Worm (Caenorhabditis elegans) whole organism, L4/young adult: Measurements from ENCODE around the gene F42A9.3.

Experiments used
- W03F9.2 ChIP-seq: fragments of 150-350 bp; optimal IDR thresholded peaks from 2 replicates; lab custom pipeline; 2014; ENCODE audit warnings: missing biosample characterization, missing genetic modification characterization
- dao-5 ChIP-seq: sonication (generic microtip); optimal IDR thresholded peaks from 2 replicates; lab custom pipeline; 2016; ENCODE audit warnings: missing genotype, missing genetic modification characterization, moderate library complexity, missing compliant biosample characterization
- him-1 ChIP-seq: sonication (generic microtip); optimal IDR thresholded peaks from 2 replicates; lab custom pipeline; 2016; ENCODE audit warnings: missing genotype, missing genetic modification reagents, missing genetic modification characterization, missing compliant biosample characterization

The F42A9.3 gene

DNA sequence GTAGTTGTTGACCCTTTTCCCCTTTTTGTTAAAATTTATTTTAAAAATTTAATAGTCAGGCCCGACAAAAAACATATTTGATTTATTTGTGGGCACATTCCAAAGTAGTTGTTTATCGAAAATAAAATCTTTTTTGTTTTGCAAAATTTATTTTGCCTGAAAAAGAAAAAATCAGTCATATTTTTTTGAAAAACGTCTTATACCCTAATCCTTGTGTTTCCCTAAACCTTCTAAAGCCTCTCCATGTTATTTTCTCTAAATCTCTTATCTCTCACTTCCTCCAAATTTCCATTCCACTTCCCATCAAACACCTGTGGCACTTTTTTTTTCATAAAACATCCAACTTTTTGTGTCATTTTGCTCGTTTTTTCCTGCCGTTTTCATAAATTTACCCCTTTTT is 8.9 kb upstream of the F42A9.3 start:
- TF ChIP-seq him-1 (tag; lab: Kevin White, UChicago), result no peak
- TF ChIP-seq W03F9.2 (tag; lab: Kevin White, UChicago), result no peak
- TF ChIP-seq dao-5 (tag; lab: Kevin White, UChicago), result no peak

DNA sequence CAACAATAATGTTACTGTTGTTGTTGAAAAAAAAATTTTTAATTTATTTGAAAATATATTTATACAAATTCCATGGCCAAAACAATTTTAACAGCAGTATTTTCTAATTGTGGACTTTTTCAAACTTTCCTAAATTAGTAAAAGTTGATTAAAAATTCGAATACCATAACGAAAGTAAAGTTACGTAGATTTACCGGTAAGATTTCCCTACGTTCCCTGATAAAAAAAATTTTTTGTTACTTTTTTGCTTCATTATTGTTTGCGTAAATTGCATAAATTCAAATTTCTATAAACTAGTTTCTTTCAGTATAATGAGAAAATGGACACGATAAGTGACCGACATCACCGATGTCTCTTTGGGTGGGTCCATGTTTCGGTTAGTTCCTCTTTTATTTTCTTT is 8.1 kb upstream of the F42A9.3 start, which contains the start of gene F42A9.6:
TSS of gene F42A9.6 (plus strand) at position 301 of the 400 bp plus-strand sequence.
- no peak for TF ChIP-seq him-1 (tag; lab: Kevin White, UChicago)

DNA sequence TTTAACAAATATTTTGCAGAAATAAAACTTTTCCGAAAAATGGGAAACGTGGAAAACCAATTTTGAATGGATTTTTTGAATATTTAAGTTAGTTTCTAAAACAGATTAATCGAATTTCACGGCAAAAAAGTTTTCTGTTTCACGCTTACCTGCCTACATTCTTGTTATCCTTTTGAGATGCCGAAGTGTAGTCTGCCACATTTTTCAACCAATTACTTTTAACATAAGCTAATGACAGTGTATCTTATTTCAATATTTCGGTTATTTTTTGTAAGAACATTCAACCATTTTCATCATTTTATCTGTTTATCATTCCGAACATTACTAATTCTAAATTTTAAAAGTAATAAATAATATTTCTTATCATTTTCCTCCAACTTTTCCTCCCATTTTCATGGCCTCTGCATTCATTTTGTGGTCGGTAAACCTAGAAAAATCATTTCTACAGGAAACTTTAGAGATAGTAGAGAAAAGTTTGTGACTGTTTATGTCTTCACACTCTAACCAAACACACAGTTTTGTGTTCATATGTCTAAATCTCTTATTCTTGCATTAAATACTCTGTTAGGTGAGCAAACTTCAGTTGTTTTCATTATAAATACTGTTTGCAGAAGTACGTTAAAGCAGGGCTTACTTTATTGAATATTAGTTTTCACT is 5.0 kb upstream of the F42A9.3 start, which contains the start of the genes F42A9.17 and cyp-33E2:
TSS of gene F42A9.17 (minus strand) at position 51 of the 657 bp plus-strand sequence.
TSS of gene cyp-33E2 (plus strand) at position 449 of the 657 bp plus-strand sequence.
- TF ChIP-seq W03F9.2 (tag; lab: Kevin White, UChicago) (peak; percentile 28), him-1 (tag; lab: Kevin White, UChicago) (no peak)

DNA sequence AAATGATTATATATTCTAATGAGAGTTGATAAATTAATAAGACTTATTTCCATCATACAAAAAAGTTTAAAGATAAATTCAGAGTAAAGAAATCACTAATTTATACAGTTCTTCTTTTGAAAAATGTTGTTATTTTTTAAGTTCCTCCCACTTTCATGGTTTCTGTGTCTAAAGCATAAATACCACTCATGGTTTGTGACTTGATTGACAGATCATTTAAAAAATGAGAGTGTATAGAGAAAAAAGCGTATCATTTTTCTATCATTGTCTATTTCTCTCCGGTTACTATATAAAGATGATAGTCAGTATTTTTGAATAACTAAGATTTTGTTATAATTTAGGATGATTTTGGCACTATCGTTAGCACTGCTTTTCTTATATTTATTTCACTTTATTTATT is 2.4 kb upstream of the F42A9.3 start, which contains the start of gene cyp-33E3:
TSS of gene cyp-33E3 (plus strand) at position 316 of the 400 bp plus-strand sequence.
- TF ChIP-seq him-1 (tag; lab: Kevin White, UChicago) (no peak), dao-5 (tag; lab: Kevin White, UChicago) (no peak), W03F9.2 (tag; lab: Kevin White, UChicago) (no peak)

DNA sequence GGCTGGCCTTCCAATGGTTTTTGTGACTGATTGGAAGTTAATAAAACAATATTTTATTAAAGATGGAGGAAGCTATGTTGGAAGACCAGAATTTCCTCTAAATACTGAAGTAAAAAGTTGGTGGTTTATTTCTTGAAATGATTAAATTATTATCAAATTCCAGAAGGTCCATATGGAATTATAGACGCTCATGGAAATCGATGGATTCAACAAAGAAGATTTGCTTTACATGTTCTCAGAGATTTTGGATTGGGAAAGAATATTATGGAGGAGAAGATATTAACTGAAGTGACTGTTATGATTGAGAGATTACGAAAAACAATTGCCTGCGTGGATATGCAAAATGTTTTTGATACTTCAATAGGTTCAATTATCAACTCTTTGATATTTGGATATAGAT is 1.7 kb upstream of the F42A9.3 start:
- TF ChIP-seq W03F9.2 (tag; lab: Kevin White, UChicago), result no peak
- no peak for TF ChIP-seq dao-5 (tag; lab: Kevin White, UChicago)
- TF ChIP-seq him-1 (tag; lab: Kevin White, UChicago), result no peak

DNA sequence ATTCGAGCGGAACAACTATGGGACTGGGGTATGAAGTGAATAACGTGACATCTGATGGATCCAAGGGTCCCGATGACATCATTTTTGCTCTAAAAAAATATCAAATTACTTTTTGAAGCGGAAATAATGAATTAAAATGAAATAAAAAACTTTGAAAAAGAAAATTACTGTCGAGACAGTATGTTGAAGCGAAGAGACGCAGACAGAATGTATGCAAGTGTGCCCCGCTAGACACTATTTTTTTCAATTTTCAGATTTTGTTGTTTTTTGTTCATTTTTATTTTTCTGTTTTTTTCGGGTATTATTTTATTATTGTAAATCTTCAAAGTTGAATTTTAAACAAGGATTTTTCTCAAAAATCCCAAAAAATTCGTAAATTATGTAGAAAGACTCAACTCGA is 1.6 kb downstream of the F42A9.3 start, which contains the start of gene F42A9.8:
TSS of gene F42A9.8 (minus strand) at position 88 of the 400 bp plus-strand sequence.
- no peak for TF ChIP-seq dao-5 (tag; lab: Kevin White, UChicago)
- no peak for TF ChIP-seq him-1 (tag; lab: Kevin White, UChicago)
- peak; percentile 20 for TF ChIP-seq W03F9.2 (tag; lab: Kevin White, UChicago)

DNA sequence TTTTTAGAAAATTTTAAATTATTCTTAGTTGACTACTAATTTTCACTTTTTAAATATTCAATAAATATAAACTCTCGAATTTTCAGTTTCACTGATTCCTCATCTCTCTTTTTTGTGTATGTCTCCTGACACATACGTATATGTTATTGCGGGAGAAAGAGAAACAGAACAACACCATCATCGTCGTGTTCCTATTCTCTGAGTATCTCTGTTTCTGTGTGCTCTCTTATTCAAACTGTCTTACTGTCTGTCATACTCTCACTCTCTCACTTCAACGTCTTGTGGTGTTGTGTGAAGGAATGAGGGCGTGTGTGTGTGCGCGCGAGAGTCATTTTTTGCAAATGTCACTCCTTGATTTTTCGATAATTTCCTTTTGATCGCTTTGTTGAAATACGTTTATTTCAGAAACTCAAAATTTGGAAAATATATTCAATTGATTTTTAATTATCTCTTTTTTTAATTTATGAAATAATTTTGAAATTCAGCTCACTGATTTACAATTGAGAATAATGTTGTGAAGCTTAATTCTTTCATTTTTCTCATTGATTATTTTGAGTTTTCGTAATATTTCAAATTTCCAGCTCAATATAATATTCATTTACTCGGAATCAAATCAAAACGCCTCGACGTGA is 3.2 kb downstream of the F42A9.3 start, which contains the start of gene lin-49:
TSS of gene lin-49 (plus strand) at position 582 of the 632 bp plus-strand sequence.
- TF ChIP-seq W03F9.2 (tag; lab: Kevin White, UChicago) (peak; percentile 61), dao-5 (tag; lab: Kevin White, UChicago) (no peak)

DNA sequence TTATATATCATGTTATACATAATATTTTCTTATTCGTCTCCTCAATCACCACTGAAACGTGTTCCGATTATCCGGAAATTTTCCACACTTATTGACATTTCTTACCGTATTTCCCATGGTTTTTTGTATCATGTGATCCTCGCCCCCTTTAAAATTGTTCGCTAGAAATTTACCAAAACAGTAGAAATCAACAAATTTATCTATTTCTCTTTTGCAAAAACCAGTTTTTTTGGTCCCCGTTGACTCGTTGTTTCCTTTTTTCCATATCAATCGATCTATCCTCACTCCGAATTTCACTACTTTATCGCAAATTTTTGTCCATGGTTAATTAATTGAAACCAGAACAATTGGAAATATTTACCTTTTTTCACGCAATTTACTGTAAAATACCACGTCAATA is 8.7 kb downstream of the F42A9.3 start:
- TF ChIP-seq W03F9.2 (tag; lab: Kevin White, UChicago) (no peak), him-1 (tag; lab: Kevin White, UChicago) (no peak), dao-5 (tag; lab: Kevin White, UChicago) (no peak)

DNA sequence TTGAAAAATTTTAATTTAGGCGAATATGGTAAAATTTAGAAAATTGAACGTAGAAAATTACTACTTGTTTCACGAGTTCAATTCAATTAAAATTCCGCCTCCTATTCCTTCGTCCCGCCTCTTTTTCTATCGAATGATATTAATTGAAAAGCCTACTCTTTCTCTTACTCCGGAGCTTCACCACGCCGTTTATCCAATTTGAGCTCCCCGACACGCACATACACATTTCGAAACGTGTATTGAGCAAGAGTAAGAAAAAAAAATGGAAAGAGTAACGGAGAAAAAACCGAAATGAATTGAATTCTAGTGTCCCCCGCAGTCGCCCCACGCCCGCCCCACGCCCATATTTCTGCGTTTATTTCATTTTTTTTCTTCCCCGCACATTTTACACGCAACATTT is 9.2 kb downstream of the F42A9.3 start:
- TF ChIP-seq W03F9.2 (tag; lab: Kevin White, UChicago) (no peak), dao-5 (tag; lab: Kevin White, UChicago) (no peak), him-1 (tag; lab: Kevin White, UChicago) (no peak)

DNA sequence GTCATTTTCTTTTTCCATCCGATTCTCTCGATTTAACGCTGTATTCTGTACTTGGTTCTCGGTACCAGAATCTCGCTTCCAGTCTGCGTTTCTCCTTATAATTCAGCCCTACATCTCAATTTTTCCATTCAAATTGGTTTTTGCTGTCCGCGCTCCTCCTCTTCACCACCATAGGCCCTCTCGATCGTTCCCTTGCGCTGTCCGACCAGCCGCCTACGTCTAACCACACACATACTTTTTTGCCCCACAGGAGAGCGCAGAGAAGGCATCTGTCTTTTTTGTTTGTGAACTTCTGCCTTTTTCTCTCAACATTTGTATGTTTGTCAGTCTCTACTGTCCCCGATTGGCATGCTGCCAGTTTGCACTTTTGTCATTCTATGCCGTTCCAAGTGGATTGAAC is 10.3 kb downstream of the F42A9.3 start, which contains the start of gene F42A9.11:
TSS of gene F42A9.11 (plus strand) at position 310 of the 400 bp plus-strand sequence.
- TF ChIP-seq him-1 (tag; lab: Kevin White, UChicago) (no peak), W03F9.2 (tag; lab: Kevin White, UChicago) (no peak), dao-5 (tag; lab: Kevin White, UChicago) (no peak)

DNA sequence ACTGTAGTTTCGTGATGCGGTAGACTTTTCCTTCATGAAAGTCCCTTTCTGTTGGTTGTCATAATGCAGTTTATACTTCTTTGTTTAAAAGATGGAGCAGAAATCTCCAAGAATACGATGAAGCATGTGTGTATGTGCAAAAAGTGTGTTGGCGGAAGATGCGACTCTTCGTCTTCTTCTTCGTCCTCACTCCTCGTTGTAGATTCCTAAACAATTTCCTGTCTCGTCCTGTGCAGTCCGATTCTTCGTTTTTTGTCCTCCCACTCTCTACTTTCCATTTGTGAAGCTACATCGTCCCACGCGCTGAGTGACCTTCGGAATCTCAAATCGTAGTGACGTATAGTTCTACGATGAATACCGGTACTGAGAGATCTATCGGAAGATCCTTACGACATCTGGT is 11.2 kb downstream of the F42A9.3 start:
- no peak for TF ChIP-seq W03F9.2 (tag; lab: Kevin White, UChicago)
- no peak for TF ChIP-seq dao-5 (tag; lab: Kevin White, UChicago)
- no peak for TF ChIP-seq him-1 (tag; lab: Kevin White, UChicago)

DNA sequence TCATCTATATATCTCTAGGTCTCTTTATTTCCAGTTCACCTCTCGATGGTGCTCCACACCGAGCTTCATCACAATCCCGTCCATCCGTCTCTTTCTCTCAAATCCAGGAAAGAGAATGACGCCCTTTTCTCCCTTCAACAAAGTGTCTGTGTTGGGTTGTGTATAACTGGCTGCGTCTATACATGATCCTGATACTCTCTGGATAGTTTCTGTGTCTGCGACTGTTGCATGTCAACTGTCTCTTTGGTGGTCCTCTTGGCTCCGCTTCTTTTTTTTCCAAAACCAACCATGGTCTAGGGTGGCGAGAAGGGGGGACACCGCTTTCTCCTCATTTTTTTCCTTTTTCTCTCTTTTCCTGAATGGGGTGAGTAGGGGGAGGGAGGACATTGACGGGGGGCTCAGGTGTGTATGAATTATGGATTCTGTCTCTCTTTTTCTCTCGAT is 12.6 kb downstream of the F42A9.3 start:
- TF ChIP-seq dao-5 (tag; lab: Kevin White, UChicago), result no peak
- peak; percentile 67 for TF ChIP-seq him-1 (tag; lab: Kevin White, UChicago)

DNA sequence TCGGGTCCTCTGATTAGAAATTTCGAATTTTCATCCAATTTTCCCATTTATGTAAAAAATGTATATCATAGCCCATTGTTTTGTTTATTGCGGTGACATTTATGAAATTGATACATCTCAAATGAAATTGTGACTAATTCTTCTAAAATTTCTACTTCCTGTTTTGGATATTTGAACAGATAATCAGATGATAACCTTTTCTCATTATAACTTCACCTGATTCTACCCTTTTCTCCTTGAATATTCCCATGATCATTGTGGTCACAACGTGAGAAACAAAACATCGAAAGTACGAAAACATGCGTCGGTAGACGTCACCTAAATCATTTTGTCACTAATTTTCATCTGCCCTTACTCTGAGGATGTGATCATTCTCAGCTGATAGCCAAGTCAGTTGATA is 13.2 kb downstream of the F42A9.3 start:
- TF ChIP-seq W03F9.2 (tag; lab: Kevin White, UChicago) (no peak), him-1 (tag; lab: Kevin White, UChicago) (no peak), dao-5 (tag; lab: Kevin White, UChicago) (no peak)
